Worm (Caenorhabditis elegans) whole organism, early embryonic: Measurements from ENCODE around the gene ptr-15.

Experiments used
- B0310.2 ChIP-seq: sonication (generic microtip); optimal IDR thresholded peaks from 2 replicates; lab custom pipeline; 2016; ENCODE audit warnings: mild to moderate bottlenecking, missing genetic modification characterization, missing compliant biosample characterization
- F13C5.2 ChIP-seq: sonication (generic microtip); optimal IDR thresholded peaks from 2 replicates; lab custom pipeline; 2017; ENCODE audit warnings: mild to moderate bottlenecking, missing genetic modification characterization, inconsistent platforms, missing compliant biosample characterization
- aly-1 ChIP-seq: sonication (generic microtip); optimal IDR thresholded peaks from 2 replicates; lab custom pipeline; 2016; ENCODE audit warnings: missing genetic modification characterization, missing compliant biosample characterization
- ama-1 ChIP-seq: fragments of 150-350 bp; optimal IDR thresholded peaks from 2 replicates; lab custom pipeline; 2014
- ceh-13 ChIP-seq: fragments of 200-800 bp; sonication (Bioruptor generic); optimal IDR thresholded peaks from 2 replicates; lab custom pipeline; 2018; ENCODE audit warnings: mild to moderate bottlenecking, missing genetic modification characterization, missing compliant biosample characterization
- ceh-36 ChIP-seq: sonication (generic microtip); optimal IDR thresholded peaks from 2 replicates; lab custom pipeline; 2016; ENCODE audit warnings: missing genetic modification characterization, inconsistent platforms, missing compliant biosample characterization
- ets-7 ChIP-seq: sonication (generic microtip); optimal IDR thresholded peaks from 2 replicates; lab custom pipeline; 2016; ENCODE audit warnings: missing genotype, missing genetic modification characterization, missing compliant biosample characterization
- flt-1 ChIP-seq: fragments of 200-800 bp; sonication (Bioruptor generic); IDR thresholded peaks from 2 replicates; pipeline ENCODE4 v1.3.6; 2022; ENCODE audit warnings: missing genetic modification characterization, missing compliant biosample characterization
- hmbx-1 ChIP-seq: sonication (generic microtip); optimal IDR thresholded peaks from 2 replicates; lab custom pipeline; 2016; ENCODE audit warnings: mild to moderate bottlenecking, missing genetic modification characterization, missing compliant biosample characterization
- hmg-4 ChIP-seq: fragments of 200-800 bp; sonication (Bioruptor generic); optimal IDR thresholded peaks from 2 replicates; lab custom pipeline; 2018; ENCODE audit warnings: mild to moderate bottlenecking, missing genetic modification characterization, missing compliant biosample characterization
- hnd-1 ChIP-seq: sonication (generic microtip); optimal IDR thresholded peaks from 2 replicates; lab custom pipeline; 2016; ENCODE audit warnings: missing genetic modification characterization, missing compliant biosample characterization
- pes-1 ChIP-seq: fragments of 200-800 bp; sonication (Bioruptor generic); IDR thresholded peaks from 2 replicates; pipeline ENCODE4 v1.3.6; 2022; ENCODE audit warnings: missing genetic modification reagents, missing genetic modification characterization, missing compliant biosample characterization
- scrt-1 ChIP-seq: fragments of 200-800 bp; sonication (Bioruptor generic); IDR thresholded peaks from 2 replicates; pipeline ENCODE4 v1.3.6; 2022; ENCODE audit warnings: missing genetic modification characterization, missing compliant biosample characterization
- sea-1 ChIP-seq: fragments of 200-800 bp; sonication (Bioruptor generic); conservative IDR thresholded peaks from 2 replicates; pipeline ENCODE4 v1.3.6; 2022; ENCODE audit warnings: missing genetic modification characterization, missing compliant biosample characterization
- tbx-11 ChIP-seq: fragments of 200-800 bp; sonication (Bioruptor generic); IDR thresholded peaks from 2 replicates; pipeline ENCODE4 v1.3.6; 2022; ENCODE audit warnings: missing genetic modification characterization, missing compliant biosample characterization
- tbx-37 ChIP-seq: fragments of 200-800 bp; sonication (Bioruptor generic); conservative IDR thresholded peaks from 2 replicates; pipeline ENCODE4 v1.3.6; 2022; ENCODE audit warnings: missing genetic modification reagents, missing genetic modification characterization, missing compliant biosample characterization
- tra-4 ChIP-seq: sonication (generic microtip); optimal IDR thresholded peaks from 2 replicates; lab custom pipeline; 2017; ENCODE audit warnings: missing genetic modification characterization, missing compliant biosample characterization

ptr-15 gene

ce11 chrV:6951306-6951705 lies 18.5 kb downstream of the ptr-15 start, which contains the start of gene T07H8.11:
Gene T07H8.11, minus strand, starts transcription at chrV:6951406.
- TF ChIP-seq tbx-11 (GFP tag; lab: Robert Waterston, UW) = no peak
- no peak for TF ChIP-seq B0310.2 (tag; lab: Kevin White, UChicago)
- no peak for TF ChIP-seq ceh-13
- TF ChIP-seq tbx-37 (GFP tag; lab: Robert Waterston, UW) = no peak
- no peak for TF ChIP-seq flt-1 (GFP tag; lab: Robert Waterston, UW)
- TF ChIP-seq ama-1 = no peak
- no peak for TF ChIP-seq hmbx-1 (tag; lab: Kevin White, UChicago)
- no peak for TF ChIP-seq sea-1

- no peak for TF ChIP-seq hmg-4 (GFP tag; lab: Kevin White, UChicago)
- no peak for TF ChIP-seq ceh-13
- TF ChIP-seq sea-1 = no peak
- no peak for TF ChIP-seq scrt-1 (GFP tag; lab: Robert Waterston, UW)
- no peak for TF ChIP-seq ceh-36 (tag; lab: Kevin White, UChicago)
- no peak for TF ChIP-seq aly-1 (tag; lab: Kevin White, UChicago)
- TF ChIP-seq hnd-1 (tag; lab: Kevin White, UChicago) = no peak
- no peak for TF ChIP-seq flt-1 (GFP tag; lab: Robert Waterston, UW)
- TF ChIP-seq pes-1 (GFP tag; lab: Robert Waterston, UW) = no peak
These were observed 20.0 kb downstream of the ptr-15 start, which contains the start of gene Y57E12B.11 for ce11 chrV:6949770-6950169. Gene Y57E12B.11, minus strand, starts transcription at chrV:6949870.

ce11 chrV:6948225-6948624 lies 21.6 kb downstream of the ptr-15 start, which contains the start of gene Y57E12B.1:
Gene Y57E12B.1, plus strand, starts transcription at chrV:6948525.
- TF ChIP-seq tbx-11 (GFP tag; lab: Robert Waterston, UW) = no peak
- TF ChIP-seq pes-1 (GFP tag; lab: Robert Waterston, UW) = no peak
- no peak for TF ChIP-seq ceh-13
- no peak for TF ChIP-seq F13C5.2
- no peak for TF ChIP-seq ama-1
- TF ChIP-seq sea-1 = no peak
- TF ChIP-seq scrt-1 (GFP tag; lab: Robert Waterston, UW) = no peak
- TF ChIP-seq B0310.2 (tag; lab: Kevin White, UChicago) = no peak
- no peak for TF ChIP-seq tra-4
- no peak for TF ChIP-seq tbx-37 (GFP tag; lab: Robert Waterston, UW)
- TF ChIP-seq hmbx-1 (tag; lab: Kevin White, UChicago) = no peak

- TF ChIP-seq flt-1 (GFP tag; lab: Robert Waterston, UW) = no peak
- TF ChIP-seq pes-1 (GFP tag; lab: Robert Waterston, UW) = no peak
- no peak for TF ChIP-seq sea-1
- no peak for TF ChIP-seq scrt-1 (GFP tag; lab: Robert Waterston, UW)
- no peak for TF ChIP-seq tra-4
- no peak for TF ChIP-seq tbx-11 (GFP tag; lab: Robert Waterston, UW)
- TF ChIP-seq ets-7 (tag; lab: Kevin White, UChicago) = no peak
- no peak for TF ChIP-seq tbx-37 (GFP tag; lab: Robert Waterston, UW)
- TF ChIP-seq hmbx-1 (tag; lab: Kevin White, UChicago) = no peak
- no peak for TF ChIP-seq hnd-1 (tag; lab: Kevin White, UChicago)
- no peak for TF ChIP-seq F13C5.2
These were observed 22.4 kb downstream of the ptr-15 start, which contains the start of gene Y57E12B.4 for ce11 chrV:6947442-6947841. Gene Y57E12B.4, minus strand, starts transcription at chrV:6947542.

- TF ChIP-seq ceh-13 = no peak
- TF ChIP-seq scrt-1 (GFP tag; lab: Robert Waterston, UW) = no peak
- no peak for TF ChIP-seq F13C5.2
- no peak for TF ChIP-seq flt-1 (GFP tag; lab: Robert Waterston, UW)
- no peak for TF ChIP-seq tbx-37 (GFP tag; lab: Robert Waterston, UW)
- no peak for TF ChIP-seq hmbx-1 (tag; lab: Kevin White, UChicago)
- TF ChIP-seq tbx-11 (GFP tag; lab: Robert Waterston, UW) = no peak
- no peak for TF ChIP-seq ceh-36 (tag; lab: Kevin White, UChicago)
- TF ChIP-seq ama-1 = no peak
- no peak for TF ChIP-seq tra-4
- TF ChIP-seq aly-1 (tag; lab: Kevin White, UChicago) = no peak
- TF ChIP-seq B0310.2 (tag; lab: Kevin White, UChicago) = no peak
- no peak for TF ChIP-seq sea-1
- no peak for TF ChIP-seq hmg-4 (GFP tag; lab: Kevin White, UChicago)
These were observed 33.9 kb downstream of the ptr-15 start, which contains the start of gene Y57E12B.10 for ce11 chrV:6935878-6936277. Gene Y57E12B.10, minus strand, starts transcription at chrV:6935978.

- no peak for TF ChIP-seq hnd-1 (tag; lab: Kevin White, UChicago)
- TF ChIP-seq hmbx-1 (tag; lab: Kevin White, UChicago) = no peak
- TF ChIP-seq hmg-4 (GFP tag; lab: Kevin White, UChicago) = no peak
- no peak for TF ChIP-seq scrt-1 (GFP tag; lab: Robert Waterston, UW)
- no peak for TF ChIP-seq F13C5.2
- no peak for TF ChIP-seq ama-1
- no peak for TF ChIP-seq tbx-11 (GFP tag; lab: Robert Waterston, UW)
- TF ChIP-seq sea-1 = no peak
- no peak for TF ChIP-seq pes-1 (GFP tag; lab: Robert Waterston, UW)
- no peak for TF ChIP-seq tbx-37 (GFP tag; lab: Robert Waterston, UW)
- TF ChIP-seq tra-4 = no peak
- TF ChIP-seq ceh-36 (tag; lab: Kevin White, UChicago) = no peak
- no peak for TF ChIP-seq aly-1 (tag; lab: Kevin White, UChicago)
- TF ChIP-seq ets-7 (tag; lab: Kevin White, UChicago) = no peak
These were observed 35.6 kb downstream of the ptr-15 start, which contains the start of gene lipl-6 for ce11 chrV:6934212-6934611. Gene lipl-6, minus strand, starts transcription at chrV:6934312.

- no peak for TF ChIP-seq ceh-13
- TF ChIP-seq ceh-36 (tag; lab: Kevin White, UChicago) = no peak
- no peak for TF ChIP-seq hnd-1 (tag; lab: Kevin White, UChicago)
- TF ChIP-seq hmg-4 (GFP tag; lab: Kevin White, UChicago) = no peak
- TF ChIP-seq sea-1 = no peak
- TF ChIP-seq B0310.2 (tag; lab: Kevin White, UChicago) = no peak
- no peak for TF ChIP-seq tbx-11 (GFP tag; lab: Robert Waterston, UW)
- no peak for TF ChIP-seq aly-1 (tag; lab: Kevin White, UChicago)
- no peak for TF ChIP-seq tbx-37 (GFP tag; lab: Robert Waterston, UW)
- no peak for TF ChIP-seq tra-4
- no peak for TF ChIP-seq F13C5.2
- no peak for TF ChIP-seq hmbx-1 (tag; lab: Kevin White, UChicago)
- no peak for TF ChIP-seq ets-7 (tag; lab: Kevin White, UChicago)
- TF ChIP-seq pes-1 (GFP tag; lab: Robert Waterston, UW) = no peak
These were observed 39.5 kb downstream of the ptr-15 start for ce11 chrV:6930284-6930683.
